Fruit fly (Drosophila melanogaster) whole organism, embryonic: ENCODE results near the gene spd-2.
A peak's percentile ranks its signal among the peaks of the same experiment; 100 is the strongest.

Source experiments
- Aef1 ChIP-seq: fragments of 200-800 bp; sonication (Bioruptor generic); IDR thresholded peaks from 3 replicates; pipeline ENCODE4 v1.3.6; 2022; ENCODE audit warnings: missing biosample characterization, missing genetic modification characterization
- B-H2 ChIP-seq: fragments of 200-800 bp; sonication (Bioruptor generic); optimal IDR thresholded peaks from 2 replicates; lab custom pipeline; 2018; ENCODE audit warnings: missing biosample characterization, mild to moderate bottlenecking, missing genetic modification characterization
- CG10147 ChIP-seq: fragments of 200-800 bp; sonication (Bioruptor generic); optimal IDR thresholded peaks from 2 replicates; lab custom pipeline; 2019; ENCODE audit warnings: missing biosample characterization, mild to moderate bottlenecking, missing genetic modification characterization, moderate library complexity
- CG10209 ChIP-seq: fragments of 200-800 bp; sonication (Bioruptor generic); optimal IDR thresholded peaks from 3 replicates; lab custom pipeline; 2017; ENCODE audit warnings: missing biosample characterization, mild to moderate bottlenecking, missing genetic modification characterization, missing genetic modification reagents
- CG10979 ChIP-seq: fragments of 200-800 bp; sonication (Bioruptor generic); optimal IDR thresholded peaks from 2 replicates; lab custom pipeline; 2018; ENCODE audit warnings: missing biosample characterization, mild to moderate bottlenecking, missing genetic modification characterization, moderate library complexity
- CG11723 ChIP-seq: fragments of 200-800 bp; sonication (Bioruptor generic); optimal IDR thresholded peaks from 2 replicates; lab custom pipeline; 2017; ENCODE audit warnings: missing biosample characterization, mild to moderate bottlenecking, missing genetic modification characterization
- CG12155 ChIP-seq: fragments of 200-800 bp; sonication (Bioruptor generic); optimal IDR thresholded peaks from 3 replicates; lab custom pipeline; 2016; ENCODE audit warnings: missing biosample characterization, missing genetic modification characterization
- CG12744 ChIP-seq: fragments of 200-800 bp; sonication (Bioruptor generic); optimal IDR thresholded peaks from 2 replicates; lab custom pipeline; 2016; ENCODE audit warnings: missing biosample characterization, missing genetic modification characterization
- CG12942 ChIP-seq: fragments of 200-800 bp; sonication (Bioruptor generic); optimal IDR thresholded peaks from 3 replicates; lab custom pipeline; 2016; ENCODE audit warnings: missing biosample characterization, missing genetic modification characterization
- CG16779 ChIP-seq: fragments of 200-800 bp; sonication (Bioruptor generic); IDR thresholded peaks from 2 replicates; pipeline ENCODE4 v1.3.6; 2022; ENCODE audit warnings: missing biosample characterization, missing genetic modification characterization
- CG17612 ChIP-seq: fragments of 200-800 bp; sonication (Bioruptor generic); IDR thresholded peaks from 2 replicates; pipeline ENCODE4 v1.3.6; 2022; ENCODE audit warnings: missing biosample characterization, missing genetic modification characterization
- CG2712 ChIP-seq: fragments of 200-800 bp; optimal IDR thresholded peaks from 3 replicates; lab custom pipeline; 2019; ENCODE audit warnings: missing biosample characterization, mild to moderate bottlenecking, missing genetic modification characterization, moderate library complexity
- CG2875 ChIP-seq: fragments of 200-800 bp; sonication (Bioruptor generic); optimal IDR thresholded peaks from 2 replicates; lab custom pipeline; 2017; ENCODE audit warnings: missing biosample characterization, mild to moderate bottlenecking, missing genetic modification characterization, missing genetic modification reagents
- CG31224 ChIP-seq: fragments of 200-800 bp; sonication (Bioruptor generic); IDR thresholded peaks from 2 replicates; pipeline ENCODE4 v1.3.6; 2022; ENCODE audit warnings: missing biosample characterization, missing genetic modification characterization
- CG42726 ChIP-seq: fragments of 200-800 bp; sonication (Bioruptor generic); IDR thresholded peaks from 2 replicates; pipeline ENCODE4 v1.3.6; 2022; ENCODE audit warnings: missing biosample characterization, missing genetic modification characterization; ENCODE audit not compliant: partially characterized antibody
- CG4730 ChIP-seq: fragments of 200-800 bp; sonication (Bioruptor generic); IDR thresholded peaks from 2 replicates; pipeline ENCODE4 v1.3.6; 2022; ENCODE audit warnings: missing biosample characterization, missing genetic modification characterization
- CG4820 ChIP-seq: fragments of 200-800 bp; sonication (Bioruptor generic); optimal IDR thresholded peaks from 3 replicates; lab custom pipeline; 2016; ENCODE audit warnings: missing biosample characterization, missing genetic modification characterization
- CG8388 ChIP-seq: fragments of 200-800 bp; sonication (Bioruptor generic); optimal IDR thresholded peaks from 2 replicates; lab custom pipeline; 2019; ENCODE audit warnings: missing biosample characterization, mild to moderate bottlenecking, missing genetic modification characterization, moderate library complexity
- CG9817 ChIP-seq: fragments of 200-800 bp; sonication (Bioruptor generic); optimal IDR thresholded peaks from 2 replicates; lab custom pipeline; 2018; ENCODE audit warnings: missing biosample characterization, mild to moderate bottlenecking, missing genetic modification characterization, moderate library complexity
- CHES-1-like ChIP-seq: fragments of 200-800 bp; sonication (Bioruptor generic); optimal IDR thresholded peaks from 2 replicates; lab custom pipeline; 2016; ENCODE audit warnings: missing biosample characterization, missing genetic modification characterization
- CTCF ChIP-seq: fragments of 200-800 bp; sonication (Bioruptor generic); optimal IDR thresholded peaks from 2 replicates; lab custom pipeline; 2017; ENCODE audit warnings: missing biosample characterization, mild to moderate bottlenecking, missing genetic modification characterization, moderate library complexity
- CkIIα-i1 ChIP-seq: fragments of 200-800 bp; sonication (Bioruptor generic); IDR thresholded peaks from 2 replicates; pipeline ENCODE4 v1.3.6; 2022; ENCODE audit warnings: missing biosample characterization, missing genetic modification characterization
- Deaf1 ChIP-seq: fragments of 200-800 bp; optimal IDR thresholded peaks from 3 replicates; lab custom pipeline; 2019; ENCODE audit warnings: missing biosample characterization, mild to moderate bottlenecking, missing genetic modification characterization, moderate library complexity
- Gsc ChIP-seq: fragments of 200-800 bp; sonication (Bioruptor generic); IDR thresholded peaks from 2 replicates; pipeline ENCODE4 v1.3.6; 2022; ENCODE audit warnings: missing biosample characterization, missing genetic modification characterization
- HLH3B ChIP-seq: fragments of 200-800 bp; sonication (Bioruptor generic); IDR thresholded peaks from 2 replicates; pipeline ENCODE4 v1.3.6; 2022; ENCODE audit warnings: missing biosample characterization, missing genetic modification characterization
- Hr39 ChIP-seq: fragments of >200 bp; optimal IDR thresholded peaks from 2 replicates; lab custom pipeline; 2017
- Hr51 ChIP-seq, 2 experiments: fragments of 200-800 bp; sonication (Bioruptor generic); optimal IDR thresholded peaks; 2 replicates in 1 of 2; 3 replicates in 1 of 2; lab custom pipeline; 2016 to 2018; ENCODE audit warnings: missing biosample characterization in 2 of 2, missing genetic modification characterization in 2 of 2, mild to moderate bottlenecking in 1 of 2, moderate library complexity in 1 of 2
- Max ChIP-seq: fragments of 200-800 bp; sonication (Bioruptor generic); optimal IDR thresholded peaks from 2 replicates; lab custom pipeline; 2016; ENCODE audit warnings: missing biosample characterization, mild to moderate bottlenecking, missing genetic modification characterization
- Nf-YB ChIP-seq: fragments of 200-800 bp; sonication (Bioruptor generic); optimal IDR thresholded peaks from 3 replicates; lab custom pipeline; 2019; ENCODE audit warnings: missing biosample characterization, mild to moderate bottlenecking, missing genetic modification characterization, moderate library complexity
- Nf-YC ChIP-seq: fragments of 200-800 bp; optimal IDR thresholded peaks from 3 replicates; lab custom pipeline; 2019; ENCODE audit warnings: missing biosample characterization, mild to moderate bottlenecking, missing genetic modification characterization, moderate library complexity
- Poxn ChIP-seq: fragments of 200-800 bp; sonication (Bioruptor generic); IDR thresholded peaks from 2 replicates; pipeline ENCODE4 v1.3.6; 2022; ENCODE audit warnings: missing biosample characterization, missing genetic modification characterization
- Xrp1 ChIP-seq: fragments of 200-800 bp; sonication (Bioruptor generic); IDR thresholded peaks from 2 replicates; pipeline ENCODE4 v1.3.6; 2022; ENCODE audit warnings: missing biosample characterization, missing genetic modification characterization
- ato ChIP-seq: fragments of 200-800 bp; sonication (Bioruptor generic); IDR thresholded peaks from 2 replicates; pipeline ENCODE4 v1.3.6; 2022; ENCODE audit warnings: missing biosample characterization, missing genetic modification characterization; ENCODE audit not compliant: partially characterized antibody
- bcd ChIP-seq: fragments of 200-800 bp; sonication (Bioruptor generic); optimal IDR thresholded peaks from 2 replicates; lab custom pipeline; 2017; ENCODE audit warnings: missing biosample characterization, mild to moderate bottlenecking, missing genetic modification characterization
- cg ChIP-seq: fragments of 200-800 bp; sonication (Bioruptor generic); optimal IDR thresholded peaks from 3 replicates; lab custom pipeline; 2019; ENCODE audit warnings: missing biosample characterization, mild to moderate bottlenecking, missing genetic modification characterization, moderate library complexity
- chm ChIP-seq: fragments of 200-800 bp; sonication (Bioruptor generic); IDR thresholded peaks from 2 replicates; pipeline ENCODE4 v1.3.6; 2022; ENCODE audit warnings: missing biosample characterization, missing genetic modification characterization
- cwo ChIP-seq: fragments of 200-800 bp; sonication (Bioruptor generic); optimal IDR thresholded peaks from 3 replicates; lab custom pipeline; 2017; ENCODE audit warnings: missing biosample characterization, missing genetic modification characterization, mild to moderate bottlenecking, moderate library complexity, missing genetic modification reagents
- dmrt11E ChIP-seq: fragments of 200-800 bp; sonication (Bioruptor generic); optimal IDR thresholded peaks from 3 replicates; lab custom pipeline; 2018; ENCODE audit warnings: missing biosample characterization, mild to moderate bottlenecking, missing genetic modification characterization, moderate library complexity
- en ChIP-seq: fragments of 200-800 bp; sonication (Bioruptor generic); optimal IDR thresholded peaks from 2 replicates; lab custom pipeline; 2016; ENCODE audit warnings: missing biosample characterization, missing genetic modification characterization
- esg ChIP-seq: fragments of 200-800 bp; sonication (Bioruptor generic); conservative IDR thresholded peaks from 2 replicates; pipeline ENCODE4 v1.3.6; 2022; ENCODE audit warnings: missing biosample characterization, missing genetic modification characterization
- eyg ChIP-seq: fragments of 200-800 bp; sonication (Bioruptor generic); optimal IDR thresholded peaks from 3 replicates; lab custom pipeline; 2016; ENCODE audit warnings: missing biosample characterization, missing genetic modification characterization
- fd64A ChIP-seq: fragments of 200-800 bp; sonication (Bioruptor generic); optimal IDR thresholded peaks from 3 replicates; lab custom pipeline; 2018; ENCODE audit warnings: missing biosample characterization, mild to moderate bottlenecking, missing genetic modification characterization
- gcm ChIP-seq: fragments of 200-800 bp; sonication (Bioruptor generic); optimal IDR thresholded peaks from 2 replicates; lab custom pipeline; 2019; ENCODE audit warnings: missing biosample characterization, mild to moderate bottlenecking, missing genetic modification characterization, moderate library complexity
- gsb ChIP-seq: fragments of 200-800 bp; sonication (Bioruptor generic); IDR thresholded peaks from 2 replicates; pipeline ENCODE4 v1.3.6; 2022; ENCODE audit warnings: missing biosample characterization, missing genetic modification characterization
- mirr ChIP-seq: fragments of 200-800 bp; sonication (Bioruptor generic); optimal IDR thresholded peaks from 3 replicates; lab custom pipeline; 2018; ENCODE audit warnings: missing biosample characterization, mild to moderate bottlenecking, missing genetic modification characterization
- nau ChIP-seq: fragments of 200-800 bp; sonication (Bioruptor generic); optimal IDR thresholded peaks from 3 replicates; lab custom pipeline; 2017; ENCODE audit warnings: missing biosample characterization, mild to moderate bottlenecking, missing genetic modification characterization, missing genetic modification reagents
- nerfin-1 ChIP-seq: fragments of 200-800 bp; sonication (Bioruptor generic); optimal IDR thresholded peaks from 3 replicates; lab custom pipeline; 2019; ENCODE audit warnings: missing biosample characterization, mild to moderate bottlenecking, missing genetic modification characterization, moderate library complexity
- nmo ChIP-seq: fragments of 200-800 bp; sonication (Bioruptor generic); optimal IDR thresholded peaks from 2 replicates; lab custom pipeline; 2018; ENCODE audit warnings: missing biosample characterization, mild to moderate bottlenecking, missing genetic modification characterization, moderate library complexity
- ranshi ChIP-seq: fragments of 200-800 bp; sonication (Bioruptor generic); IDR thresholded peaks from 2 replicates; pipeline ENCODE4 v1.3.6; 2022; ENCODE audit warnings: missing biosample characterization, missing genetic modification characterization
- ssp ChIP-seq: fragments of 200-800 bp; sonication (Bioruptor generic); IDR thresholded peaks from 2 replicates; pipeline ENCODE4 v1.3.6; 2022; ENCODE audit warnings: missing biosample characterization, missing genetic modification characterization
- trem ChIP-seq: fragments of 200-800 bp; optimal IDR thresholded peaks from 3 replicates; lab custom pipeline; 2019; ENCODE audit warnings: missing biosample characterization, mild to moderate bottlenecking, missing genetic modification characterization, moderate library complexity
- vvl ChIP-seq: fragments of 200-800 bp; sonication (Bioruptor generic); IDR thresholded peaks from 2 replicates; pipeline ENCODE4 v1.3.6; 2022; ENCODE audit warnings: missing biosample characterization, missing genetic modification characterization

Gene spd-2

DNA sequence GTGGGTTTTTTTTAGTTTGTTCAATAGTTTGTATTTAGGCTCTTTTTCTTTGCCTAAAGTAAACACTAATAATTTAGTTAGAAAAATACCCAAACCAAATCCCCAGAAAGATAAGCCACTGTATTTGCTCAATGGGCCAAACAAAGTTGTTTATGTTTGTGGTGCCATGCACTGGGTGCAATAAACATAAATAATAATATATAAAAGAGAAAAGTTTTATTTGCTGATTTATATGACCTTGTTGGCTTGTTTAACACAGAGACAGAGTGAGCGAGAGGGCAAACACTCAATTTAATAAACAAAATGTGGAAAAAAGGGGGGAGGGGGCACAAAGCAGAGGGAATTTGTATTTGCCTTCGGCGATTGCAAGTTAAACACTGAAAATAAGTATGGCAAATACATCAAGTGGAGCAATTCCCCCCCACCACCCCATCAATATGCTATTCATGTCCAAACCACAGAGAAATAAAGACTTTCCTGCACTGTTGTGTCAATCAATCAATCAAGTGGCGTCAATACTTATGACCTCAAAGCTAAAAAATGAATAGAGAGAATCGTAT, 45.8 kb upstream of the spd-2 start:
- no peak for TF ChIP-seq Deaf1 (tag; lab: Kevin White, UChicago)
- no peak for TF ChIP-seq CG12942 (GFP tag; lab: Kevin White, UChicago)
- no peak for TF ChIP-seq CkIIα-i1 (GFP tag; lab: Robert Waterston, UW)
- TF ChIP-seq Hr51 (GFP tag; optimal IDR thresholded peaks at IDR 0.05; lab: Kevin White, UChicago) = no peak
- TF ChIP-seq ato (GFP tag; lab: Robert Waterston, UW) = no peak
- no peak for TF ChIP-seq en (GFP tag; lab: Kevin White, UChicago)
- TF ChIP-seq nau (GFP tag; lab: Kevin White, UChicago) = peak; percentile 46
- no peak for TF ChIP-seq CG16779
- no peak for TF ChIP-seq gsb (GFP tag; lab: Robert Waterston, UW)
- TF ChIP-seq Poxn (GFP tag; lab: Robert Waterston, UW) = no peak
- peak; percentile 6 for TF ChIP-seq CG8388 (GFP tag; lab: Kevin White, UChicago)
- no peak for TF ChIP-seq mirr (GFP tag; lab: Kevin White, UChicago)
- TF ChIP-seq CHES-1-like (GFP tag; lab: Kevin White, UChicago) = no peak
- peak; percentile 12 for TF ChIP-seq bcd
- TF ChIP-seq Nf-YC (tag; lab: Kevin White, UChicago) = no peak
- TF ChIP-seq CG42726 = no peak
- no peak for TF ChIP-seq CTCF (GFP tag; lab: Kevin White, UChicago)
- no peak for TF ChIP-seq chm (GFP tag; lab: Robert Waterston, UW)
- no peak for TF ChIP-seq CG17612 (GFP tag; lab: Robert Waterston, UW)
- TF ChIP-seq vvl (GFP tag; lab: Robert Waterston, UW) = no peak
- TF ChIP-seq CG31224 = no peak
- TF ChIP-seq Max (GFP tag; lab: Kevin White, UChicago) = peak; percentile 16
- peak; percentile 13 for TF ChIP-seq CG4820
- peak; percentile 44 for TF ChIP-seq CG10209 (GFP tag; lab: Kevin White, UChicago)
- TF ChIP-seq B-H2 (GFP tag; lab: Kevin White, UChicago) = no peak
- no peak for TF ChIP-seq HLH3B (GFP tag; lab: Robert Waterston, UW)
- TF ChIP-seq gcm = peak; percentile 53
- TF ChIP-seq nerfin-1 (tag; lab: Kevin White, UChicago) = peak; percentile 63
- TF ChIP-seq trem (tag; lab: Kevin White, UChicago) = peak; percentile 60
- TF ChIP-seq Nf-YB (GFP tag; lab: Kevin White, UChicago) = peak; percentile 36
- peak; percentile 58 for TF ChIP-seq CG10979 (tag; lab: Kevin White, UChicago)
- peak; percentile 73 for TF ChIP-seq Xrp1 (GFP tag; lab: Robert Waterston, UW)
- TF ChIP-seq nmo = no peak
- TF ChIP-seq CG12744 (GFP tag; lab: Kevin White, UChicago) = no peak
- no peak for TF ChIP-seq Gsc (GFP tag; lab: Robert Waterston, UW)
- no peak for TF ChIP-seq cg (GFP tag; lab: Kevin White, UChicago)
- TF ChIP-seq Hr39 = no peak
- peak; percentile 64 for TF ChIP-seq CG2712 (tag; lab: Kevin White, UChicago)
- no peak for TF ChIP-seq ranshi (GFP tag; lab: Robert Waterston, UW)
- TF ChIP-seq fd64A (GFP tag; lab: Kevin White, UChicago) = peak; percentile 53
- peak; percentile 70 for TF ChIP-seq CG2875
- TF ChIP-seq cwo (GFP tag; lab: Kevin White, UChicago) = no peak
- no peak for TF ChIP-seq CG11723
- no peak for TF ChIP-seq CG10147 (GFP tag; lab: Kevin White, UChicago)
- no peak for TF ChIP-seq CG4730 (GFP tag; lab: Robert Waterston, UW)
- no peak for TF ChIP-seq Aef1
- TF ChIP-seq esg (GFP tag; lab: Robert Waterston, UW) = no peak
- TF ChIP-seq dmrt11E = peak; percentile 83
- no peak for TF ChIP-seq eyg
- TF ChIP-seq CG9817 (tag; lab: Kevin White, UChicago) = no peak
- no peak for TF ChIP-seq ssp (GFP tag; lab: Robert Waterston, UW)
- no peak for TF ChIP-seq CG12155 (GFP tag; lab: Kevin White, UChicago)
